Worm (Caenorhabditis elegans): ENCODE results near the gene srw-145.

DNA sequence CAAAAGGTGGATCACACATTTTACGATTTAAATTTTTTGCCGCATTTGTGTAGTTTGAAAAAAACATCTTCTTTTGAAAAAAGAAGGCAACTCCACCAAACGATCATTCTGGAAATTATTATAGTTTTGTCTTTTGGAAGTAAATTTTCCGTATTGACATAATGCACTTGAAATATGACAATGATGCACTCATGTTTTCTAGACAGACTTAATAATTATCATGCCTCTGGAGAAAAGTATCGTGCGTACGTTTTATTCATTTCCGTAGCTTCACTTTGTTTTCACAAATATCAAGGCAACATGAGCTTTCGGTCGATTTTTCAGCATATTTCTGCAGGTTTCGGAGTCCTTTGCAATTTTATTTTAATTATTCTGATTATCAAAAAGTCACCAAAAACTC, 18.6 kb upstream of the srw-145 start, which contains the start of gene str-250:
- no peak for TF ChIP-seq fkh-8 (tag; optimal IDR thresholded peaks at IDR 0.05)
- TF ChIP-seq lir-3 (tag; optimal IDR thresholded peaks at IDR 0.05; ENCODE audit: poor library complexity), result no peak
- TF ChIP-seq nhr-20 (tag; optimal IDR thresholded peaks at IDR 0.05), result no peak
- no peak for TF ChIP-seq grh-1 (GFP tag; IDR thresholded peaks at IDR 0.05)

All from whole organism, L1 larva.